Fruit fly (Drosophila melanogaster) whole organism: Measurements from ENCODE around the gene ey.

Source experiments
- Dll ChIP-seq: fragments of >200 bp; optimal IDR thresholded peaks from 2 replicates; lab custom pipeline; 2017
- pan ChIP-seq: fragments of >200 bp; optimal IDR thresholded peaks from 2 replicates; lab custom pipeline; 2017
- psq ChIP-seq: fragments of >200 bp; optimal IDR thresholded peaks from 2 replicates; lab custom pipeline; 2017
- usp ChIP-seq: fragments of >200 bp; optimal IDR thresholded peaks from 2 replicates; lab custom pipeline; 2017; ENCODE audit warnings: missing biosample characterization, missing genetic modification characterization, mixed read lengths

dm6 chr4:703992-704690 lies 6.7 kb downstream of the ey start:
- TF ChIP-seq pan (lab: Kevin White, UChicago) (peak; percentile 65), psq (lab: Kevin White, UChicago) (no peak), usp (GFP tag; lab: Kevin White, UChicago) (no peak), Dll (lab: Kevin White, UChicago) (no peak)
